Worm (Caenorhabditis elegans): ENCODE measurements around the gene zig-3.
A peak's percentile ranks its signal among the peaks of the same experiment; 100 is the strongest.

Gene zig-3

DNA sequence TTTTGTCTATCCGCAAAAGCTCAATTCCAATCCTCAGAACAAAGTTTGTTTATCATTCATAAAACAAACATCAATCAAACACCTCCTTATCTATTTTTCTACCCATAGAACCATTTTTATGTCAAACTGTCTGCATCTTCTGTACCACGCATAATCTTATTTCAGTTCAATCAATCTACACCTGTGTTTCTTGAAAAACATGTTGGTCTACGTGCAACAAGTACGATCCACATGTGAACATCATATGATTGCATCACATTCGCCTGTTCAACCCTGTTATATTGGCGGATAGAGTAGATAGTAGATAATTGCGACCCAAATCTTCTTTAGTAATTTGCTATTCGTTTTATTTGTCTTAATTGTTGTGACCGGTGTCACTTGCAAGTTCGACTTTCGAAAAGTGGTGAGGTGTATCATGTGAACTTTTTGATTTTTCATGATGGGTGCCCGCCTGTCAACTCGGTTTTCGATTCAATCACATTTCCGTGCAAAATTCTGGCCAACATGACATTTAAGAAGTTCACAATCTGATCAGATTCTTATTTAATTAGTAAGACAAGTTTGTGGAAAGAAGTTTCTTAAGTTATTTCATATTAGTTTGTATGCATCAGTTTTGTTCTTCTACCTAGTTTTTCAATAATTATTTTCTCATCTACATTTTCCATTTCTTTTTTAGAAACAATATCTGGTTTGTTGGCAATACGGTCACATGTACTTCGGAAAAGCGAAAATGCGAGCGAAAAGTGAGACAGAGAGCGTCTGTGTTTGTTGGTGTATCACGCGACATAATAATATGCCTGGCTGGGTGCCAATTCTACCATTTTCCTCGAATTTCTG lies 21.9 kb downstream of the zig-3 start:
- TF ChIP-seq hlh-6 (tag; optimal IDR thresholded peaks at IDR 0.05) (no peak), elt-2 (tag; optimal IDR thresholded peaks at IDR 0.05) (peak; percentile 19), lin-11 (tag; optimal IDR thresholded peaks at IDR 0.05) (no peak), madf-2 (tag; optimal IDR thresholded peaks at IDR 0.05) (no peak), ceh-24 (tag; optimal IDR thresholded peaks at IDR 0.05) (no peak), hlh-30 (tag; optimal IDR thresholded peaks at IDR 0.05; ENCODE audit: insufficient read depth) (peak; percentile 4), unc-42 (tag; optimal IDR thresholded peaks at IDR 0.05) (no peak), Y22D7AL.16 (tag; optimal IDR thresholded peaks at IDR 0.05) (no peak)

DNA sequence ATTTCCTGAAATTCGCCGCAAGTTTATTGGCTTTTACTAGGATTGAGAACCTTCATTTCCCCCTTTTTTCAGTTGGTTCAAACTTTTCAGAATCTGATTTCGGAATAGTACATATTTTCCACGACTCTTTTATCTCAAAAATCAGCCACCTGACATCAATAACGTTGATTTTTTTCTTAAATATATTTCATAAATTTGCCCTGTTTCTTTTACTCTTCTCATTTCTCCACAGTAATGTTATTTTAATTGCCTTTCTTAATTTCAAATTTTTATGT lies 22.4 kb downstream of the zig-3 start:
- TF ChIP-seq C38D4.7 (GFP tag; optimal IDR thresholded peaks at IDR 0.05), result no peak
- TF ChIP-seq unc-55 (GFP tag; optimal IDR thresholded peaks at IDR 0.05), result no peak
- no peak for TF ChIP-seq ahr-1 (tag; optimal IDR thresholded peaks at IDR 0.05)
- TF ChIP-seq hlh-13 (GFP tag; optimal IDR thresholded peaks at IDR 0.05), result no peak
- no peak for TF ChIP-seq ztf-16 (tag; optimal IDR thresholded peaks at IDR 0.05)
- TF ChIP-seq mec-3 (tag; optimal IDR thresholded peaks at IDR 0.05; ENCODE audit: borderline replicate concordance), result no peak
- TF ChIP-seq dve-1 (tag; optimal IDR thresholded peaks at IDR 0.05), result no peak
- TF ChIP-seq nhr-11 (tag; optimal IDR thresholded peaks at IDR 0.05), result no peak
- TF ChIP-seq pqm-1 (tag; optimal IDR thresholded peaks at IDR 0.05), result no peak
- no peak for TF ChIP-seq fax-1 (tag; optimal IDR thresholded peaks at IDR 0.05)

DNA sequence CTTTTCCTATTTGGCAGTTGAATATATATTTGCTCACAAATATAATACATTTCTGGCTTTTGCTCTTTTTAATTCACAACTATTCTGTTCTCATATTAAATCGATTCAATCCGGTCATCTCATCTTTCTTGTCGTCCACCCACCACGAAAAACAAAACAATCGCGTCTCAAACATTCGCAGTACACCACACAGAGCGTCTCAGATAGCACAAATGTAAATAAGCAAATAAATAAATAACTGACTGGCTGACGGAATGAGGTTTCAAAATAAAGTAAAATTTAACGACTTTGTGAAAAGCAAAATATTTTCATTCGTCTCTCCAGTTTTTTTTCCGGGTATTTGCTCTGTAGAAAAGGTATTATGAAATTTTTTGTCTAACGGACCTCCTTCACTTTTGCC lies 23.1 kb downstream of the zig-3 start:
- TF ChIP-seq madf-2 (tag; optimal IDR thresholded peaks at IDR 0.05), result no peak

- no peak for TF ChIP-seq hlh-8 (tag; optimal IDR thresholded peaks at IDR 0.05)
- TF ChIP-seq unc-3 (GFP tag; conservative IDR thresholded peaks at IDR 0.05), result no peak
- TF ChIP-seq unc-3 (tag; optimal IDR thresholded peaks at IDR 0.05), result no peak
- no peak for TF ChIP-seq hlh-30 (tag; optimal IDR thresholded peaks at IDR 0.05; ENCODE audit: insufficient read depth)
- no peak for TF ChIP-seq hlh-6 (tag; optimal IDR thresholded peaks at IDR 0.05)
- peak; percentile 11 for TF ChIP-seq unc-55 (GFP tag; optimal IDR thresholded peaks at IDR 0.05)
- no peak for TF ChIP-seq ahr-1 (tag; optimal IDR thresholded peaks at IDR 0.05)
- TF ChIP-seq pha-2 (tag; optimal IDR thresholded peaks at IDR 0.05), result no peak
- TF ChIP-seq tbx-7 (tag; optimal IDR thresholded peaks at IDR 0.05), result no peak
Measured at ce11 chrX:7954328-7954727, 23.8 kb downstream of the zig-3 start, which contains the start of gene dct-1. dct-1 (plus strand) TSS chrX:7954354.

DNA sequence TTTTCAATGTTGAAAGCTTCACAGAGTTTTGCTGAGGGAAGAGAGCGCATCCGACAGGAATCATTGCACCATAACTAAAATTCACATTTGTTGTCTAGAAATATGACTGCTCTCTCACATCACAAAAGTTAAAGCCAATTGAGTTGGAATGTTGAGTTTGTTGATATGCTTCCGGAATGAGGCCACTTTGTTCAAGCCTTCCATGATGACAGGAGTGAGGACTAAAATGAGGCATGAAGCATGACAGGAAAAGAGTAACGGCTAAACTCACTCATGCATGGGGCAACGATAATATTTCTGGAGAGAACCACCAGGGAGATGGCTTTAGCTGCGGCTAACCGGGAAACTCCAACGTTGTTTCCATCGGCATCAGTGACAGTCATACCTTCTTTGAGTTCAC lies 25.9 kb downstream of the zig-3 start:
- TF ChIP-seq ceh-2 (tag; optimal IDR thresholded peaks at IDR 0.05), result no peak
- no peak for TF ChIP-seq ceh-9 (tag; optimal IDR thresholded peaks at IDR 0.05)
- no peak for TF ChIP-seq T23F11.4 (GFP tag; optimal IDR thresholded peaks at IDR 0.05)
- TF ChIP-seq sdc-2 (tag; optimal IDR thresholded peaks at IDR 0.05), result no peak
- TF ChIP-seq ceh-24 (tag; optimal IDR thresholded peaks at IDR 0.05), result no peak
- TF ChIP-seq C08G9.2 (tag; optimal IDR thresholded peaks at IDR 0.05), result no peak
- no peak for TF ChIP-seq unc-42 (tag; optimal IDR thresholded peaks at IDR 0.05)
- no peak for TF ChIP-seq ceh-31 (tag; optimal IDR thresholded peaks at IDR 0.05)

DNA sequence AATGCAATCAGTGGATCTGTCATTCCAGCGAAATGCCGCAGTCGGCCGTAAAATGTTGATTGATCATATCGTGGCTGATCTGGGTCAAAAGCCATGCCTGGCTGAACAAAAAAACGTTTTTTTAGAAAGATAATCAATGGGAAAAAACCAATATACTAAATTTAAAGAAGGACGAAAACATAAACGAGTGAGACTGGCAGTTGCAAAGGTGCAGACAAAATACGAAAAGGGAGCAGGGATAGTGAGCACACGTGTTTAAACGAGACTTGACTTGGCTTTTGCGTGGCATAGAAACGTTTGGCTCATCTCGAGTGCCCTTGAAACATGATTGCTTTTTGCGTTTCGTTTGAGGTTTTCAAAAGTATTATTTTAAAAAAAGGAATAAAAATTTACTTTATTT lies 27.7 kb downstream of the zig-3 start, which contains the start of gene sfxn-2:
Gene sfxn-2 (minus strand): TSS at position 101 of the 400 bp plus-strand sequence.
- TF ChIP-seq unc-55 (GFP tag; optimal IDR thresholded peaks at IDR 0.05) (no peak), npax-4 (tag; optimal IDR thresholded peaks at IDR 0.05) (no peak), nhr-232 (tag; optimal IDR thresholded peaks at IDR 0.05) (no peak)

Data from whole organism, late embryonic.